Fruit fly (Drosophila melanogaster): Measurements from ENCODE around the gene PyK.

DNA sequence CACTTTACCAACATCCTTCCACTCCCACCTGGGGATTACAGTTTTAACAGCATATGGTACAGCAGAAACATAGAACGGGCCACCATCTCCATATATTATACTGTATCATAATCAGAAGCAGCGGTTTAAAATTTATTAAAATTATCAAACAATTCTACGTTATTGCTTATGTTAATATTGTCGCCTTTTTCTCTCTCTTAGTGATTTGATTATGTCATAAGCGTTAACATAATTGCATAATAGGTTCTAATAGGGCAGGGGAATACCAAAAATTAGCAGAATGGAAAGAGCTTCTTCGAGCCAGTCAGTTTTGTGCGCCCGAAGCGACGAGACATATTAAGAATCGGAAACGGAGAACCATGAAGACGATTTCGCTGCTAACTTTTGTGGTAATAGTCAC lies 35.6 kb upstream of the PyK start, which contains the start of gene CG13862:
- no peak for TF ChIP-seq eg (GFP tag; IDR thresholded peaks at IDR 0.05)
- no peak for TF ChIP-seq CG9139 (GFP tag; optimal IDR thresholded peaks at IDR 0.05)
- no peak for TF ChIP-seq CG3919 (GFP tag; optimal IDR thresholded peaks at IDR 0.05)
